Fruit fly (Drosophila melanogaster) whole organism, embryonic: ENCODE data around the gene CG31538.

Experiments used
- Ada2b ChIP-seq: fragments of 200-800 bp; sonication (Bioruptor generic); IDR thresholded peaks from 2 replicates; pipeline ENCODE4 v1.3.6; 2022; ENCODE audit warnings: missing biosample characterization, missing genetic modification characterization
- Adf1 ChIP-seq: fragments of 200-800 bp; sonication (Bioruptor generic); IDR thresholded peaks from 2 replicates; pipeline ENCODE4 v1.3.6; 2022; ENCODE audit warnings: missing biosample characterization, missing genetic modification characterization
- B-H1 ChIP-seq: fragments of 200-800 bp; sonication (Bioruptor generic); IDR thresholded peaks from 3 replicates; pipeline ENCODE4 v1.3.6; 2022; ENCODE audit warnings: missing biosample characterization, missing genetic modification characterization
- CG10979 ChIP-seq: fragments of 200-800 bp; sonication (Bioruptor generic); optimal IDR thresholded peaks from 2 replicates; lab custom pipeline; 2018; ENCODE audit warnings: missing biosample characterization, mild to moderate bottlenecking, missing genetic modification characterization, moderate library complexity
- CG11696 ChIP-seq: fragments of 200-800 bp; sonication (Bioruptor generic); IDR thresholded peaks from 2 replicates; pipeline ENCODE4 v1.3.6; 2022; ENCODE audit warnings: missing biosample characterization, missing genetic modification characterization
- CG13624 ChIP-seq: fragments of 200-800 bp; sonication (Bioruptor generic); optimal IDR thresholded peaks from 2 replicates; lab custom pipeline; 2016; ENCODE audit warnings: missing biosample characterization, missing genetic modification characterization
- CG16779 ChIP-seq: fragments of 200-800 bp; sonication (Bioruptor generic); IDR thresholded peaks from 2 replicates; pipeline ENCODE4 v1.3.6; 2022; ENCODE audit warnings: missing biosample characterization, missing genetic modification characterization
- CG17361 ChIP-seq: fragments of 200-800 bp; sonication (Bioruptor generic); IDR thresholded peaks from 3 replicates; pipeline ENCODE4 v1.3.6; 2022; ENCODE audit warnings: missing biosample characterization, missing genetic modification characterization
- CG18599 ChIP-seq: fragments of 200-800 bp; sonication (Bioruptor generic); optimal IDR thresholded peaks from 3 replicates; lab custom pipeline; 2017; ENCODE audit warnings: missing biosample characterization, missing genetic modification characterization, mild to moderate bottlenecking, moderate library complexity, missing genetic modification reagents
- CG18764 ChIP-seq: fragments of 200-800 bp; sonication (Bioruptor generic); optimal IDR thresholded peaks from 3 replicates; lab custom pipeline; 2016; ENCODE audit warnings: missing biosample characterization, missing genetic modification characterization
- CG2712 ChIP-seq: fragments of 200-800 bp; optimal IDR thresholded peaks from 3 replicates; lab custom pipeline; 2019; ENCODE audit warnings: missing biosample characterization, mild to moderate bottlenecking, missing genetic modification characterization, moderate library complexity
- CG34224 ChIP-seq: fragments of 200-800 bp; sonication (Bioruptor generic); IDR thresholded peaks from 3 replicates; pipeline ENCODE4 v1.3.6; 2022; ENCODE audit warnings: missing biosample characterization, missing genetic modification characterization; ENCODE audit not compliant: partially characterized antibody
- CG34376 ChIP-seq: fragments of 200-800 bp; sonication (Bioruptor generic); optimal IDR thresholded peaks from 2 replicates; lab custom pipeline; 2018; ENCODE audit warnings: missing biosample characterization, mild to moderate bottlenecking, missing genetic modification characterization
- CG4730 ChIP-seq: fragments of 200-800 bp; sonication (Bioruptor generic); IDR thresholded peaks from 2 replicates; pipeline ENCODE4 v1.3.6; 2022; ENCODE audit warnings: missing biosample characterization, missing genetic modification characterization
- CG7745 ChIP-seq: fragments of 200-800 bp; sonication (Bioruptor generic); optimal IDR thresholded peaks from 2 replicates; lab custom pipeline; 2018; ENCODE audit warnings: missing biosample characterization, mild to moderate bottlenecking, missing genetic modification characterization, moderate library complexity
- CG7987 ChIP-seq: fragments of 200-800 bp; sonication (Bioruptor generic); optimal IDR thresholded peaks from 2 replicates; lab custom pipeline; 2018; ENCODE audit warnings: missing biosample characterization, mild to moderate bottlenecking, missing genetic modification characterization, moderate library complexity
- CoRest ChIP-seq: fragments of 200-800 bp; sonication (Bioruptor generic); optimal IDR thresholded peaks from 3 replicates; lab custom pipeline; 2018; ENCODE audit warnings: missing biosample characterization, mild to moderate bottlenecking, missing genetic modification characterization, moderate library complexity
- Dek ChIP-seq: fragments of 200-800 bp; sonication (Bioruptor generic); optimal IDR thresholded peaks from 3 replicates; lab custom pipeline; 2019; ENCODE audit warnings: missing biosample characterization, mild to moderate bottlenecking, missing genetic modification characterization, moderate library complexity
- Ets97D ChIP-seq: fragments of 200-800 bp; sonication (Bioruptor generic); optimal IDR thresholded peaks from 3 replicates; lab custom pipeline; 2016; ENCODE audit warnings: missing biosample characterization, missing genetic modification characterization
- Fer1 ChIP-seq: fragments of 200-800 bp; sonication (Bioruptor generic); optimal IDR thresholded peaks from 2 replicates; lab custom pipeline; 2017; ENCODE audit warnings: missing biosample characterization, mild to moderate bottlenecking, missing genetic modification characterization
- Hand ChIP-seq: fragments of 200-800 bp; sonication (Bioruptor generic); optimal IDR thresholded peaks from 2 replicates; lab custom pipeline; 2017; ENCODE audit warnings: mild to moderate bottlenecking, missing biosample characterization, missing genetic modification reagents, missing genetic modification characterization
- Hey ChIP-seq: fragments of 200-800 bp; sonication (Bioruptor generic); optimal IDR thresholded peaks from 3 replicates; lab custom pipeline; 2018; ENCODE audit warnings: missing biosample characterization, mild to moderate bottlenecking, missing genetic modification characterization
- Max ChIP-seq: fragments of 200-800 bp; sonication (Bioruptor generic); optimal IDR thresholded peaks from 2 replicates; lab custom pipeline; 2016; ENCODE audit warnings: missing biosample characterization, mild to moderate bottlenecking, missing genetic modification characterization
- NC2β ChIP-seq: fragments of 200-800 bp; sonication (Bioruptor generic); optimal IDR thresholded peaks from 2 replicates; lab custom pipeline; 2016; ENCODE audit warnings: missing biosample characterization, missing genetic modification characterization
- Nf-YA ChIP-seq: fragments of 200-800 bp; sonication (Bioruptor generic); IDR thresholded peaks from 2 replicates; pipeline ENCODE4 v1.3.6; 2022; ENCODE audit warnings: missing biosample characterization, missing genetic modification characterization
- PHDP ChIP-seq: fragments of 200-800 bp; sonication (Bioruptor generic); optimal IDR thresholded peaks from 3 replicates; lab custom pipeline; 2018; ENCODE audit warnings: missing biosample characterization, mild to moderate bottlenecking, missing genetic modification characterization, moderate library complexity
- abd-A ChIP-seq: fragments of 200-800 bp; sonication (Bioruptor generic); optimal IDR thresholded peaks from 3 replicates; lab custom pipeline; 2019; ENCODE audit warnings: missing biosample characterization, mild to moderate bottlenecking, missing genetic modification characterization, moderate library complexity
- al ChIP-seq: fragments of 200-800 bp; sonication (Bioruptor generic); IDR thresholded peaks from 2 replicates; pipeline ENCODE4 v1.3.6; 2022; ENCODE audit warnings: missing biosample characterization, missing genetic modification characterization
- br ChIP-seq: fragments of >200 bp; optimal IDR thresholded peaks from 2 replicates; lab custom pipeline; 2017
- cad ChIP-seq: fragments of >200 bp; optimal IDR thresholded peaks from 2 replicates; lab custom pipeline; 2017; ENCODE audit warnings: missing biosample characterization, missing genetic modification characterization
- chif ChIP-seq, 2 experiments: fragments of 200-800 bp; sonication (Bioruptor generic); optimal IDR thresholded peaks; 3 replicates each; lab custom pipeline; 2016; ENCODE audit warnings: missing biosample characterization in 2 of 2, missing genetic modification characterization in 2 of 2
- chinmo ChIP-seq: fragments of 200-800 bp; sonication (Bioruptor generic); IDR thresholded peaks from 4 replicates; pipeline ENCODE4 v1.3.6; 2022; ENCODE audit warnings: missing biosample characterization, missing genetic modification characterization; ENCODE audit not compliant: partially characterized antibody
- chn ChIP-seq: fragments of 200-800 bp; sonication (Bioruptor generic); optimal IDR thresholded peaks from 2 replicates; lab custom pipeline; 2016; ENCODE audit warnings: missing biosample characterization, missing genetic modification characterization
- crp ChIP-seq, 2 experiments: fragments of 200-800 bp; sonication (Bioruptor generic); optimal IDR thresholded peaks; 2 replicates in 1 of 2; 3 replicates in 1 of 2; lab custom pipeline; 2017; ENCODE audit warnings: missing biosample characterization in 2 of 2, missing genetic modification characterization in 2 of 2, mild to moderate bottlenecking in 1 of 2, moderate library complexity in 1 of 2
- cwo ChIP-seq: fragments of 200-800 bp; sonication (Bioruptor generic); optimal IDR thresholded peaks from 3 replicates; lab custom pipeline; 2017; ENCODE audit warnings: missing biosample characterization, missing genetic modification characterization, mild to moderate bottlenecking, moderate library complexity, missing genetic modification reagents
- dati ChIP-seq: fragments of 200-800 bp; sonication (Bioruptor generic); IDR thresholded peaks from 2 replicates; pipeline ENCODE4 v1.3.6; 2022; ENCODE audit warnings: missing biosample characterization, missing genetic modification characterization
- exex ChIP-seq: fragments of 200-800 bp; sonication (Bioruptor generic); optimal IDR thresholded peaks from 4 replicates; lab custom pipeline; 2018; ENCODE audit warnings: missing biosample characterization, mild to moderate bottlenecking, missing genetic modification characterization, moderate library complexity
- fd102C ChIP-seq: fragments of 200-800 bp; sonication (Bioruptor generic); optimal IDR thresholded peaks from 2 replicates; lab custom pipeline; 2018; ENCODE audit warnings: missing biosample characterization, mild to moderate bottlenecking, missing genetic modification characterization, moderate library complexity
- ftz-f1 ChIP-seq: fragments of 200-800 bp; sonication (Bioruptor generic); optimal IDR thresholded peaks from 2 replicates; lab custom pipeline; 2016; ENCODE audit warnings: missing biosample characterization, missing genetic modification characterization
- grn ChIP-seq: fragments of 200-800 bp; sonication (Bioruptor generic); optimal IDR thresholded peaks from 3 replicates; lab custom pipeline; 2017; ENCODE audit warnings: missing biosample characterization, missing genetic modification characterization
- hkb ChIP-seq, 2 experiments: fragments of 200-800 bp in 1 of 2; fragments of >200 bp in 1 of 2; sonication (Bioruptor generic) in 1 of 2; IDR thresholded peaks in 1 of 2; optimal IDR thresholded peaks in 1 of 2; 2 replicates each; pipeline versions ENCODE4 v1.3.6 to Lab custom; 2017 to 2022; ENCODE audit warnings: missing biosample characterization in 1 of 2, missing genetic modification characterization in 1 of 2
- knrl ChIP-seq: fragments of 200-800 bp; sonication (Bioruptor generic); IDR thresholded peaks from 3 replicates; pipeline ENCODE4 v1.3.6; 2022; ENCODE audit warnings: missing biosample characterization, missing genetic modification characterization; ENCODE audit not compliant: partially characterized antibody
- lab ChIP-seq: fragments of 200-800 bp; sonication (Bioruptor generic); optimal IDR thresholded peaks from 3 replicates; lab custom pipeline; 2017; ENCODE audit warnings: missing biosample characterization, missing genetic modification characterization, mild to moderate bottlenecking, moderate library complexity, missing genetic modification reagents
- mirr ChIP-seq: fragments of 200-800 bp; sonication (Bioruptor generic); optimal IDR thresholded peaks from 3 replicates; lab custom pipeline; 2018; ENCODE audit warnings: missing biosample characterization, mild to moderate bottlenecking, missing genetic modification characterization
- pho ChIP-seq: fragments of 200-800 bp; sonication (Bioruptor generic); optimal IDR thresholded peaks from 2 replicates; lab custom pipeline; 2016; ENCODE audit warnings: missing biosample characterization, missing genetic modification characterization
- slou ChIP-seq: fragments of 200-800 bp; sonication (Bioruptor generic); optimal IDR thresholded peaks from 3 replicates; lab custom pipeline; 2016; ENCODE audit warnings: missing biosample characterization, missing genetic modification characterization
- sob ChIP-seq: fragments of 200-800 bp; sonication (Bioruptor generic); IDR thresholded peaks from 2 replicates; pipeline ENCODE4 v1.3.6; 2022; ENCODE audit warnings: missing biosample characterization, missing genetic modification characterization
- sug ChIP-seq: fragments of 200-800 bp; optimal IDR thresholded peaks from 2 replicates; lab custom pipeline; 2019; ENCODE audit warnings: missing biosample characterization, mild to moderate bottlenecking, missing genetic modification characterization, moderate library complexity
- toy ChIP-seq: fragments of 200-800 bp; sonication (Bioruptor generic); IDR thresholded peaks from 2 replicates; pipeline ENCODE4 v1.3.6; 2022; ENCODE audit warnings: missing biosample characterization, missing genetic modification characterization
- twi ChIP-seq: fragments of 200-800 bp; optimal IDR thresholded peaks from 2 replicates; lab custom pipeline; 2019; ENCODE audit warnings: missing biosample characterization, mild to moderate bottlenecking, missing genetic modification characterization, moderate library complexity
- vnd ChIP-seq: fragments of 200-800 bp; sonication (Bioruptor generic); IDR thresholded peaks from 3 replicates; pipeline ENCODE4 v1.3.6; 2022; ENCODE audit warnings: missing biosample characterization, missing genetic modification characterization; ENCODE audit not compliant: partially characterized antibody

Gene CG31538

DNA sequence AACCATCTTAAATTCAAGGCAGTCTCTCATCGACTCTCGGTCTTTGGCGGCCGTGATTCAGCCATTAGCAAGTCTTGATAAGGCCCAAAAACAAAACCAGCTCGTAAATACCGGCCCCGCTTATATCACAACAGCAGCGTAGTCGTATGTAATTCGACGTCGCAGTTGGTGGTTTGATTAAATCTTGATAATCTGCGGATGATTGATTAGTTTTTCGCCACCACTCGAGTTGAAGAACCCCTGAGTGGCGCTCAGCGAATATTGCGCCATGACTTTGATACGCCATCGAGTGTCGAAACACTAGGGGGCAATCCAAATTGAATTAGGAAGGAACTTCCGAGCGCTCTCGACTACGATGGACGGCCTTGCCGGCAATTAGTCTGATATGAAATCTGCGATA lies 992 bp upstream of the CG31538 start:
- TF ChIP-seq Hey = peak; percentile 27
- peak; percentile 57 for TF ChIP-seq mirr (GFP tag; lab: Kevin White, UChicago)
- TF ChIP-seq chinmo (GFP tag; lab: Robert Waterston, UW) = no peak
- TF ChIP-seq PHDP = no peak
- TF ChIP-seq toy (GFP tag; lab: Robert Waterston, UW) = no peak
- no peak for TF ChIP-seq CoRest (tag; lab: Kevin White, UChicago)
- peak; percentile 81 for TF ChIP-seq lab (GFP tag; lab: Kevin White, UChicago)
- no peak for TF ChIP-seq chn
- no peak for TF ChIP-seq Fer1 (GFP tag; lab: Kevin White, UChicago)
- no peak for TF ChIP-seq al
- peak; percentile 28 for TF ChIP-seq CG13624 (GFP tag; lab: Kevin White, UChicago)
- no peak for TF ChIP-seq Nf-YA (GFP tag; lab: Robert Waterston, UW)
- TF ChIP-seq CG34376 (GFP tag; lab: Kevin White, UChicago) = peak; percentile 83
- TF ChIP-seq slou (GFP tag; lab: Kevin White, UChicago) = no peak
- no peak for TF ChIP-seq CG7987
- no peak for TF ChIP-seq abd-A
- TF ChIP-seq chif (GFP tag; optimal IDR thresholded peaks at IDR 0.05; lab: Kevin White, UChicago) = no peak
- TF ChIP-seq vnd (GFP tag; lab: Robert Waterston, UW) = no peak
- no peak for TF ChIP-seq twi (tag; lab: Kevin White, UChicago)
- TF ChIP-seq Hand (GFP tag; lab: Kevin White, UChicago) = no peak
- no peak for TF ChIP-seq Max (GFP tag; lab: Kevin White, UChicago)
- no peak for TF ChIP-seq cad (GFP tag; lab: Kevin White, UChicago)
- no peak for TF ChIP-seq B-H1
- peak; percentile 94 for TF ChIP-seq grn (GFP tag; lab: Kevin White, UChicago)
- TF ChIP-seq br (lab: Kevin White, UChicago) = no peak
- TF ChIP-seq sob = no peak
- peak; percentile 51; the same call in 1 of the 2 replicates for TF ChIP-seq Adf1
- peak; percentile 11 for TF ChIP-seq CG18599 (GFP tag; lab: Kevin White, UChicago)
- no peak for TF ChIP-seq CG16779 (GFP tag; lab: Robert Waterston, UW)
- peak; percentile 92 for TF ChIP-seq exex (tag; lab: Kevin White, UChicago)
- no peak for TF ChIP-seq pho
- TF ChIP-seq CG17361 (GFP tag; lab: Robert Waterston, UW) = no peak
- TF ChIP-seq crp (GFP tag; optimal IDR thresholded peaks at IDR 0.05; lab: Kevin White, UChicago) = no peak
- TF ChIP-seq CG11696 = no peak
- TF ChIP-seq ftz-f1 (GFP tag; lab: Kevin White, UChicago) = peak; percentile 44
- TF ChIP-seq CG7745 (tag; lab: Kevin White, UChicago) = no peak
- TF ChIP-seq knrl (GFP tag; lab: Robert Waterston, UW) = no peak
- no peak for TF ChIP-seq Ada2b (GFP tag; lab: Robert Waterston, UW)
- no peak for TF ChIP-seq hkb (optimal IDR thresholded peaks at IDR 0.05; lab: Kevin White, UChicago)
- TF ChIP-seq hkb (GFP tag; IDR thresholded peaks at IDR 0.05; lab: Robert Waterston, UW) = no peak
- no peak for TF ChIP-seq Dek (tag; lab: Kevin White, UChicago)
- peak; percentile 99 for TF ChIP-seq sug (tag; lab: Kevin White, UChicago)
- no peak for TF ChIP-seq fd102C
- TF ChIP-seq CG10979 (tag; lab: Kevin White, UChicago) = no peak
- TF ChIP-seq CG34224 (GFP tag; lab: Robert Waterston, UW) = no peak
- no peak for TF ChIP-seq CG18764 (GFP tag; lab: Kevin White, UChicago)
- no peak for TF ChIP-seq CG4730 (GFP tag; lab: Robert Waterston, UW)
- TF ChIP-seq cwo (GFP tag; lab: Kevin White, UChicago) = peak; percentile 17
- TF ChIP-seq dati (GFP tag; lab: Robert Waterston, UW) = no peak
- no peak for TF ChIP-seq Ets97D (GFP tag; lab: Kevin White, UChicago)
- TF ChIP-seq CG2712 (tag; lab: Kevin White, UChicago) = no peak
- TF ChIP-seq NC2β (GFP tag; lab: Kevin White, UChicago) = no peak
